Worm (Caenorhabditis elegans) whole organism, young adult: ENCODE data around the gene W08F4.5.
A peak's percentile ranks its signal among the peaks of the same experiment; 100 is the strongest.

Experiments
- B0019.2 ChIP-seq: fragments of 200-800 bp; sonication (Bioruptor generic); conservative IDR thresholded peaks from 2 replicates; pipeline ENCODE4 v1.3.6; 2022; ENCODE audit warnings: missing genetic modification reagents, missing genetic modification characterization, missing compliant biosample characterization
- B0336.3 ChIP-seq: fragments of 200-800 bp; sonication (Bioruptor generic); IDR thresholded peaks from 2 replicates; pipeline ENCODE4 v1.3.6; 2022; ENCODE audit warnings: missing genetic modification characterization, missing compliant biosample characterization
- C06A6.2 ChIP-seq: fragments of 200-800 bp; sonication (Bioruptor generic); conservative IDR thresholded peaks from 2 replicates; pipeline ENCODE4 v1.3.6; 2022; ENCODE audit warnings: missing genetic modification characterization, missing compliant biosample characterization
- D2030.7 ChIP-seq: fragments of 200-800 bp; sonication (Bioruptor generic); IDR thresholded peaks from 2 replicates; pipeline ENCODE4 v1.3.6; 2022; ENCODE audit warnings: missing genetic modification reagents, missing genetic modification characterization, missing compliant biosample characterization
- F10E7.11 ChIP-seq: sonication (generic microtip); optimal IDR thresholded peaks from 2 replicates; lab custom pipeline; 2017; ENCODE audit warnings: mild to moderate bottlenecking, missing genetic modification characterization, moderate library complexity, missing compliant biosample characterization
- ama-1 ChIP-seq, 3 experiments: fragments of 150-350 bp in 1 of 3; sonication (generic microtip) in 2 of 3; optimal IDR thresholded peaks; 2 replicates each; lab custom pipeline; 2014 to 2018; ENCODE audit warnings: missing biosample characterization in 2 of 3, missing genetic modification characterization in 2 of 3, missing genetic modification reagents in 2 of 3
- aptf-2 ChIP-seq: fragments of 200-800 bp; sonication (Bioruptor generic); conservative IDR thresholded peaks from 2 replicates; pipeline ENCODE4 v1.3.6; 2022; ENCODE audit warnings: missing genetic modification reagents, missing genetic modification characterization, missing compliant biosample characterization
- attf-5 ChIP-seq: fragments of 200-800 bp; sonication (Bioruptor generic); optimal IDR thresholded peaks from 2 replicates; lab custom pipeline; 2018; ENCODE audit warnings: mild to moderate bottlenecking, missing genetic modification characterization, missing compliant biosample characterization
- bed-2 ChIP-seq: fragments of 200-800 bp; sonication (Bioruptor generic); IDR thresholded peaks from 2 replicates; pipeline ENCODE4 v1.3.6; 2022; ENCODE audit warnings: missing genetic modification reagents, missing genetic modification characterization, missing compliant biosample characterization
- ceh-27 ChIP-seq: fragments of 200-800 bp; sonication (Bioruptor generic); optimal IDR thresholded peaks from 2 replicates; lab custom pipeline; 2018; ENCODE audit warnings: mild to moderate bottlenecking, missing genetic modification characterization, moderate library complexity, missing compliant biosample characterization
- ceh-91 ChIP-seq: fragments of 200-800 bp; sonication (Bioruptor generic); IDR thresholded peaks from 2 replicates; pipeline ENCODE4 v1.3.6; 2022; ENCODE audit warnings: missing genetic modification reagents, missing genetic modification characterization, missing compliant biosample characterization
- dpff-1 ChIP-seq: sonication (generic microtip); optimal IDR thresholded peaks from 2 replicates; lab custom pipeline; 2017; ENCODE audit warnings: mild to moderate bottlenecking, missing genetic modification characterization, missing compliant biosample characterization
- dpl-1 ChIP-seq: fragments of 150-350 bp; optimal IDR thresholded peaks from 2 replicates; lab custom pipeline; 2014; ENCODE audit warnings: missing biosample characterization, missing genetic modification reagents, missing genetic modification characterization
- ekl-4 ChIP-seq: fragments of 200-800 bp; sonication (Bioruptor generic); IDR thresholded peaks from 2 replicates; pipeline ENCODE4 v1.3.6; 2022; ENCODE audit warnings: missing genetic modification reagents, missing genetic modification characterization, missing compliant biosample characterization
- hmg-1.2 ChIP-seq: fragments of 200-800 bp; sonication (Bioruptor generic); IDR thresholded peaks from 2 replicates; pipeline ENCODE4 v1.3.6; 2022; ENCODE audit warnings: missing genetic modification reagents, missing genetic modification characterization, missing compliant biosample characterization
- hrde-1 ChIP-seq: sonication (generic microtip); optimal IDR thresholded peaks from 2 replicates; lab custom pipeline; 2016; ENCODE audit warnings: missing genetic modification characterization, mild to moderate bottlenecking, missing compliant biosample characterization, moderate library complexity, missing genotype, missing genetic modification reagents, borderline replicate concordance
- hsf-1 ChIP-seq: fragments of 200-800 bp; sonication (Bioruptor generic); IDR thresholded peaks from 2 replicates; pipeline ENCODE4 v1.3.6; 2022; ENCODE audit warnings: missing genetic modification reagents, missing genetic modification characterization, missing compliant biosample characterization
- lag-1 ChIP-seq: fragments of 200-800 bp; sonication (Bioruptor generic); IDR thresholded peaks from 2 replicates; pipeline ENCODE4 v1.3.6; 2022; ENCODE audit warnings: missing genetic modification reagents, missing genetic modification characterization, missing compliant biosample characterization
- lin-26 ChIP-seq: fragments of 200-800 bp; sonication (Bioruptor generic); IDR thresholded peaks from 2 replicates; pipeline ENCODE4 v1.3.6; 2022; ENCODE audit warnings: missing genetic modification reagents, missing genetic modification characterization, missing compliant biosample characterization
- lin-35 ChIP-seq, 3 experiments: fragments of 150-350 bp in 2 of 3; sonication (generic microtip) in 1 of 3; optimal IDR thresholded peaks; 2 replicates each; lab custom pipeline; 2014 to 2018; ENCODE audit warnings: missing biosample characterization in 3 of 3, missing genetic modification characterization in 3 of 3, missing genetic modification reagents in 3 of 3
- lsy-27 ChIP-seq: sonication (generic microtip); optimal IDR thresholded peaks from 2 replicates; lab custom pipeline; 2017; ENCODE audit warnings: missing genetic modification characterization, mild to moderate bottlenecking, missing compliant biosample characterization, antibody characterized with exemption, missing genotype, borderline replicate concordance; ENCODE audit not compliant: insufficient read depth
- madf-6 ChIP-seq: fragments of 200-800 bp; sonication (Bioruptor generic); IDR thresholded peaks from 2 replicates; pipeline ENCODE4 v1.3.6; 2022; ENCODE audit warnings: missing genetic modification reagents, missing genetic modification characterization, missing compliant biosample characterization
- mcd-1 ChIP-seq: fragments of 200-800 bp; sonication (Bioruptor generic); IDR thresholded peaks from 2 replicates; pipeline ENCODE4 v1.3.6; 2022; ENCODE audit warnings: missing genetic modification reagents, missing genetic modification characterization, missing compliant biosample characterization
- rcor-1 ChIP-seq: fragments of 200-800 bp; sonication (Bioruptor generic); IDR thresholded peaks from 2 replicates; pipeline ENCODE4 v1.3.6; 2022; ENCODE audit warnings: missing genetic modification reagents, missing genetic modification characterization, missing compliant biosample characterization
- rec-8 ChIP-seq, 2 experiments: sonication (generic microtip); optimal IDR thresholded peaks; 2 replicates each; lab custom pipeline; 2016; ENCODE audit warnings: mild to moderate bottlenecking in 2 of 2, missing genetic modification characterization in 2 of 2, missing genetic modification reagents in 2 of 2, missing genotype in 2 of 2, missing biosample characterization in 1 of 2, missing compliant biosample characterization in 1 of 2, moderate library complexity in 1 of 2
- snpc-1.1 ChIP-seq: sonication (generic microtip); optimal IDR thresholded peaks from 2 replicates; lab custom pipeline; 2017; ENCODE audit warnings: missing genetic modification characterization, mild to moderate bottlenecking, missing compliant biosample characterization, antibody characterized with exemption, moderate library complexity, missing genotype, missing genetic modification reagents; ENCODE audit not compliant: insufficient read depth
- snpc-1.3 ChIP-seq: sonication (generic microtip); optimal IDR thresholded peaks from 2 replicates; lab custom pipeline; 2017; ENCODE audit warnings: missing genetic modification characterization, mild to moderate bottlenecking, missing compliant biosample characterization, antibody characterized with exemption, moderate library complexity, missing genotype, missing genetic modification reagents; ENCODE audit not compliant: insufficient read depth
- snpc-3.4 ChIP-seq: sonication (generic microtip); optimal IDR thresholded peaks from 2 replicates; lab custom pipeline; 2017; ENCODE audit warnings: missing genetic modification characterization, mild to moderate bottlenecking, missing compliant biosample characterization, antibody characterized with exemption, moderate library complexity, missing genotype, missing genetic modification reagents
- unc-62 ChIP-seq: fragments of 150-350 bp; optimal IDR thresholded peaks from 2 replicates; lab custom pipeline; 2014; ENCODE audit warnings: missing biosample characterization, missing genetic modification reagents, missing genetic modification characterization
- xnd-1 ChIP-seq: sonication (generic microtip); optimal IDR thresholded peaks from 2 replicates; lab custom pipeline; 2016; ENCODE audit warnings: missing genotype, missing genetic modification reagents, missing genetic modification characterization, missing compliant biosample characterization
- zfh-2 ChIP-seq: fragments of 200-800 bp; sonication (Bioruptor generic); conservative IDR thresholded peaks from 2 replicates; pipeline ENCODE4 v1.3.6; 2022; ENCODE audit warnings: missing genetic modification reagents, missing genetic modification characterization, missing compliant biosample characterization

W08F4.5 gene

ce11 chrII:580189-580643, 11.5 kb upstream of the W08F4.5 start, which contains the start of the genes cdc-37 and W08F4.3 (continued):
- peak; percentile 54 for TF ChIP-seq dpl-1
- no peak for TF ChIP-seq hsf-1 (GFP tag; lab: Robert Waterston, UW)
- TF ChIP-seq ceh-91 = peak; percentile 69
- TF ChIP-seq hmg-1.2 = peak; percentile 36; the same call in 1 of the 2 replicates
- TF ChIP-seq attf-5 (GFP tag; lab: Kevin White, UChicago) = no peak
- TF ChIP-seq mcd-1 (GFP tag; lab: Robert Waterston, UW) = peak; percentile 63
- TF ChIP-seq, all 124 proteins: peak for 20

- TF ChIP-seq lin-35 (GFP tag; optimal IDR thresholded peaks at IDR 0.05; lab: Kevin White, UChicago) (no peak), zfh-2 (GFP tag; lab: Robert Waterston, UW) (peak; percentile 33; the same call in 1 of the 2 replicates), lin-26 (GFP tag; lab: Robert Waterston, UW) (0 out of 2 replicates have a peak, but pooled peaks have one; percentile 3), aptf-2 (GFP tag; lab: Robert Waterston, UW) (no peak)
Measured at ce11 chrII:578803-579202, 10.1 kb upstream of the W08F4.5 start.

ce11 chrII:577632-578031, 9.0 kb upstream of the W08F4.5 start, which contains the start of gene W08F4.7:
TSS of gene W08F4.7 (minus strand) at chrII:577732.
- TF ChIP-seq snpc-1.3 (peak; percentile 48), ekl-4 (GFP tag; lab: Robert Waterston, UW) (0 out of 2 replicates have a peak, but pooled peaks have one; percentile 12), ama-1 (optimal IDR thresholded peaks at IDR 0.05; lab: Kevin White, UChicago) (no peak), ama-1 (GFP tag; optimal IDR thresholded peaks at IDR 0.05; lab: Kevin White, UChicago) (peak in 1 of 2 experiments; percentile 38), snpc-3.4 (tag; lab: Kevin White, UChicago) (peak; percentile 30), dpff-1 (tag; lab: Kevin White, UChicago) (no peak), ceh-27 (GFP tag; lab: Kevin White, UChicago) (no peak), B0336.3 (peak; percentile 26; the same call in 1 of the 2 replicates), madf-6 (GFP tag; lab: Robert Waterston, UW) (0 out of 2 replicates have a peak, but pooled peaks have one; percentile 1), F10E7.11 (tag; lab: Kevin White, UChicago) (no peak), xnd-1 (tag; lab: Kevin White, UChicago) (no peak), snpc-1.1 (no peak), unc-62 (no peak), B0019.2 (GFP tag; lab: Robert Waterston, UW) (no peak), rec-8 (tag; optimal IDR thresholded peaks at IDR 0.05; lab: Kevin White, UChicago) (no peak), hrde-1 (tag; lab: Kevin White, UChicago) (peak; percentile 42), bed-2 (GFP tag; lab: Robert Waterston, UW) (no peak), C06A6.2 (GFP tag; lab: Robert Waterston, UW) (no peak)
- TF ChIP-seq, all 124 proteins: peak for 7

- TF ChIP-seq lsy-27 (tag; lab: Kevin White, UChicago) = no peak
- TF ChIP-seq rcor-1 (GFP tag; lab: Robert Waterston, UW) = no peak
- TF ChIP-seq D2030.7 (GFP tag; lab: Robert Waterston, UW) = no peak
- TF ChIP-seq, all 124 proteins: peak for 0
Measured at ce11 chrII:574064-574463, 5.4 kb upstream of the W08F4.5 start.

- TF ChIP-seq aptf-2 (GFP tag; lab: Robert Waterston, UW) = 0 out of 2 replicates have a peak, but pooled peaks have one; percentile 16
- 0 out of 2 replicates have a peak, but pooled peaks have one; percentile 26 for TF ChIP-seq lag-1 (GFP tag; lab: Robert Waterston, UW)
Measured at ce11 chrII:573580-573979, 4.9 kb upstream of the W08F4.5 start.
